Worm (Caenorhabditis elegans) whole organism, mixed stage, embryonic: ENCODE data around the gene sax-2.

ENCODE experiments used
- nhr-12 ChIP-seq: fragments of 150-350 bp; optimal IDR thresholded peaks from 2 replicates; lab custom pipeline; 2014; ENCODE audit warnings: missing biosample characterization, missing genetic modification characterization
- unc-62 ChIP-seq: fragments of 150-350 bp; optimal IDR thresholded peaks from 2 replicates; lab custom pipeline; 2014; ENCODE audit warnings: missing biosample characterization, missing genetic modification reagents, missing genetic modification characterization

- no peak for TF ChIP-seq nhr-12 (tag; lab: Kevin White, UChicago)
- no peak for TF ChIP-seq unc-62 (GFP tag; lab: Kevin White, UChicago)
These were observed 64.1 kb downstream of the sax-2 start, which contains the start of gene cid-1 for ce11 chrIII:5173622-5174021.
